Fruit fly (Drosophila melanogaster) whole organism, embryonic: ENCODE results near the gene HHEX.

Source experiments
- Bdp1 ChIP-seq: fragments of 200-800 bp; sonication (Bioruptor generic); optimal IDR thresholded peaks from 3 replicates; lab custom pipeline; 2016; ENCODE audit warnings: missing biosample characterization, missing genetic modification characterization
- CG11398 ChIP-seq: fragments of 200-800 bp; sonication (Bioruptor generic); optimal IDR thresholded peaks from 2 replicates; lab custom pipeline; 2016; ENCODE audit warnings: missing biosample characterization, missing genetic modification characterization
- CG11695 ChIP-seq: fragments of 200-800 bp; sonication (Bioruptor generic); IDR thresholded peaks from 3 replicates; pipeline ENCODE4 v1.3.6; 2022; ENCODE audit warnings: missing biosample characterization, missing genetic modification characterization
- CG13624 ChIP-seq: fragments of 200-800 bp; sonication (Bioruptor generic); optimal IDR thresholded peaks from 2 replicates; lab custom pipeline; 2016; ENCODE audit warnings: missing biosample characterization, missing genetic modification characterization
- CG13894 ChIP-seq: fragments of 200-800 bp; sonication (Bioruptor generic); optimal IDR thresholded peaks from 3 replicates; lab custom pipeline; 2018; ENCODE audit warnings: missing biosample characterization, mild to moderate bottlenecking, missing genetic modification characterization, moderate library complexity
- CG14860 ChIP-seq: fragments of 200-800 bp; sonication (Bioruptor generic); IDR thresholded peaks from 3 replicates; pipeline ENCODE4 v1.3.6; 2022; ENCODE audit warnings: missing biosample characterization, missing genetic modification characterization; ENCODE audit not compliant: partially characterized antibody
- CG18764 ChIP-seq: fragments of 200-800 bp; sonication (Bioruptor generic); optimal IDR thresholded peaks from 3 replicates; lab custom pipeline; 2016; ENCODE audit warnings: missing biosample characterization, missing genetic modification characterization
- CG3065 ChIP-seq: fragments of 200-800 bp; sonication (Bioruptor generic); optimal IDR thresholded peaks from 2 replicates; lab custom pipeline; 2016; ENCODE audit warnings: missing biosample characterization, missing genetic modification characterization
- CG3163 ChIP-seq: fragments of 200-800 bp; sonication (Bioruptor generic); optimal IDR thresholded peaks from 3 replicates; lab custom pipeline; 2016; ENCODE audit warnings: missing biosample characterization, missing genetic modification characterization
- CG32772 ChIP-seq: fragments of 200-800 bp; sonication (Bioruptor generic); IDR thresholded peaks from 2 replicates; pipeline ENCODE4 v1.3.6; 2022; ENCODE audit warnings: missing biosample characterization, missing genetic modification characterization
- CG6175 ChIP-seq: fragments of 200-800 bp; sonication (Bioruptor generic); IDR thresholded peaks from 3 replicates; pipeline ENCODE4 v1.3.6; 2022; ENCODE audit warnings: missing biosample characterization, missing genetic modification characterization
- CG6765 ChIP-seq: fragments of 200-800 bp; sonication (Bioruptor generic); optimal IDR thresholded peaks from 3 replicates; lab custom pipeline; 2017; ENCODE audit warnings: missing biosample characterization, mild to moderate bottlenecking, missing genetic modification characterization
- CG8359 ChIP-seq: fragments of 200-800 bp; sonication (Bioruptor generic); optimal IDR thresholded peaks from 2 replicates; lab custom pipeline; 2017; ENCODE audit warnings: missing biosample characterization, mild to moderate bottlenecking, missing genetic modification characterization, borderline replicate concordance
- CG8388 ChIP-seq: fragments of 200-800 bp; sonication (Bioruptor generic); optimal IDR thresholded peaks from 2 replicates; lab custom pipeline; 2019; ENCODE audit warnings: missing biosample characterization, mild to moderate bottlenecking, missing genetic modification characterization, moderate library complexity
- CG9215 ChIP-seq: fragments of 200-800 bp; sonication (Bioruptor generic); IDR thresholded peaks from 2 replicates; pipeline ENCODE4 v1.3.6; 2022; ENCODE audit warnings: missing biosample characterization, missing genetic modification characterization
- CG9437 ChIP-seq: fragments of 200-800 bp; sonication (Bioruptor generic); optimal IDR thresholded peaks from 2 replicates; lab custom pipeline; 2018; ENCODE audit warnings: missing biosample characterization, mild to moderate bottlenecking, missing genetic modification characterization
- CrebB ChIP-seq: fragments of 200-800 bp; sonication (Bioruptor generic); optimal IDR thresholded peaks from 3 replicates; lab custom pipeline; 2018; ENCODE audit warnings: missing biosample characterization, mild to moderate bottlenecking, missing genetic modification characterization
- D19B ChIP-seq: fragments of 200-800 bp; sonication (Bioruptor generic); optimal IDR thresholded peaks from 2 replicates; lab custom pipeline; 2017; ENCODE audit warnings: missing biosample characterization, mild to moderate bottlenecking, missing genetic modification characterization
- Dll ChIP-seq: fragments of 200-800 bp; sonication (Bioruptor generic); IDR thresholded peaks from 4 replicates; pipeline ENCODE4 v1.3.6; 2022; ENCODE audit warnings: missing biosample characterization, missing genetic modification characterization; ENCODE audit not compliant: partially characterized antibody
- E2f2 ChIP-seq: fragments of 200-800 bp; sonication (Bioruptor generic); IDR thresholded peaks from 2 replicates; pipeline ENCODE4 v1.3.6; 2022; ENCODE audit warnings: missing biosample characterization, missing genetic modification characterization
- GATAe ChIP-seq: fragments of 200-800 bp; sonication (Bioruptor generic); conservative IDR thresholded peaks from 2 replicates; pipeline ENCODE4 v1.3.6; 2022; ENCODE audit warnings: missing biosample characterization, missing genetic modification characterization
- HHEX ChIP-seq: fragments of 200-800 bp; sonication (Bioruptor generic); optimal IDR thresholded peaks from 3 replicates; lab custom pipeline; 2017; ENCODE audit warnings: missing biosample characterization, mild to moderate bottlenecking, missing genetic modification characterization, missing genetic modification reagents
- HLH4C ChIP-seq: fragments of 200-800 bp; sonication (Bioruptor generic); IDR thresholded peaks from 3 replicates; pipeline ENCODE4 v1.3.6; 2022; ENCODE audit warnings: missing biosample characterization, missing genetic modification characterization; ENCODE audit not compliant: partially characterized antibody
- Hmx ChIP-seq: fragments of 200-800 bp; sonication (Bioruptor generic); optimal IDR thresholded peaks from 2 replicates; lab custom pipeline; 2016; ENCODE audit warnings: missing biosample characterization, missing genetic modification characterization
- Rx ChIP-seq: fragments of 200-800 bp; sonication (Bioruptor generic); IDR thresholded peaks from 2 replicates; pipeline ENCODE4 v1.3.6; 2022; ENCODE audit warnings: missing biosample characterization, missing genetic modification characterization
- Sry-δ ChIP-seq: fragments of 200-800 bp; sonication (Bioruptor generic); optimal IDR thresholded peaks from 2 replicates; lab custom pipeline; 2016; ENCODE audit warnings: missing biosample characterization, missing genetic modification characterization
- Trl ChIP-seq, 3 experiments: fragments of >200 bp in 2 of 3; fragments of 200-800 bp in 1 of 3; sonication (Bioruptor generic) in 1 of 3; optimal IDR thresholded peaks; 2 replicates in 1 of 3; 3 replicates in 2 of 3; lab custom pipeline; 2016 to 2017; ENCODE audit warnings: missing biosample characterization in 1 of 3, missing genetic modification characterization in 1 of 3
- YL-1 ChIP-seq: fragments of 200-800 bp; sonication (Bioruptor generic); optimal IDR thresholded peaks from 3 replicates; lab custom pipeline; 2017; ENCODE audit warnings: missing biosample characterization, mild to moderate bottlenecking, missing genetic modification characterization
- ab ChIP-seq: fragments of 200-800 bp; sonication (Bioruptor generic); optimal IDR thresholded peaks from 2 replicates; lab custom pipeline; 2016; ENCODE audit warnings: missing biosample characterization, missing genetic modification characterization
- amos ChIP-seq: fragments of 200-800 bp; sonication (Bioruptor generic); IDR thresholded peaks from 2 replicates; pipeline ENCODE4 v1.3.6; 2022; ENCODE audit warnings: missing biosample characterization, missing genetic modification characterization; ENCODE audit not compliant: partially characterized antibody
- bbx ChIP-seq: fragments of 200-800 bp; sonication (Bioruptor generic); IDR thresholded peaks from 2 replicates; pipeline ENCODE4 v1.3.6; 2022; ENCODE audit warnings: missing biosample characterization, missing genetic modification characterization; ENCODE audit not compliant: partially characterized antibody
- chif ChIP-seq, 2 experiments: fragments of 200-800 bp; sonication (Bioruptor generic); optimal IDR thresholded peaks; 3 replicates each; lab custom pipeline; 2016; ENCODE audit warnings: missing biosample characterization in 2 of 2, missing genetic modification characterization in 2 of 2
- dysf ChIP-seq: fragments of 200-800 bp; sonication (Bioruptor generic); IDR thresholded peaks from 3 replicates; pipeline ENCODE4 v1.3.6; 2022; ENCODE audit warnings: missing biosample characterization, missing genetic modification characterization
- fd3F ChIP-seq: fragments of 200-800 bp; sonication (Bioruptor generic); optimal IDR thresholded peaks from 2 replicates; lab custom pipeline; 2018; ENCODE audit warnings: missing biosample characterization, mild to moderate bottlenecking, missing genetic modification characterization, moderate library complexity
- fu2 ChIP-seq: fragments of 200-800 bp; sonication (Bioruptor generic); optimal IDR thresholded peaks from 2 replicates; lab custom pipeline; 2016; ENCODE audit warnings: missing biosample characterization, missing genetic modification characterization
- gem ChIP-seq: fragments of 200-800 bp; sonication (Bioruptor generic); optimal IDR thresholded peaks from 2 replicates; lab custom pipeline; 2019; ENCODE audit warnings: missing biosample characterization, mild to moderate bottlenecking, missing genetic modification characterization, moderate library complexity
- gro ChIP-seq: fragments of 200-800 bp; sonication (Bioruptor generic); optimal IDR thresholded peaks from 2 replicates; lab custom pipeline; 2016; ENCODE audit warnings: missing biosample characterization, missing genetic modification characterization
- gt ChIP-seq: fragments of 200-800 bp; sonication (Bioruptor generic); IDR thresholded peaks from 2 replicates; pipeline ENCODE4 v1.3.6; 2022; ENCODE audit warnings: missing biosample characterization, missing genetic modification characterization
- jumu ChIP-seq: fragments of 200-800 bp; sonication (Bioruptor generic); optimal IDR thresholded peaks from 3 replicates; lab custom pipeline; 2016; ENCODE audit warnings: missing biosample characterization, missing genetic modification characterization
- maf-S ChIP-seq: fragments of 200-800 bp; sonication (Bioruptor generic); optimal IDR thresholded peaks from 2 replicates; lab custom pipeline; 2016; ENCODE audit warnings: missing biosample characterization, missing genetic modification characterization
- nmo ChIP-seq: fragments of 200-800 bp; sonication (Bioruptor generic); optimal IDR thresholded peaks from 2 replicates; lab custom pipeline; 2018; ENCODE audit warnings: missing biosample characterization, mild to moderate bottlenecking, missing genetic modification characterization, moderate library complexity
- nom ChIP-seq: fragments of 200-800 bp; sonication (Bioruptor generic); optimal IDR thresholded peaks from 2 replicates; lab custom pipeline; 2017; ENCODE audit warnings: missing biosample characterization, missing genetic modification characterization, mild to moderate bottlenecking, moderate library complexity, missing genetic modification reagents
- pho ChIP-seq: fragments of 200-800 bp; sonication (Bioruptor generic); optimal IDR thresholded peaks from 2 replicates; lab custom pipeline; 2016; ENCODE audit warnings: missing biosample characterization, missing genetic modification characterization
- pita ChIP-seq: fragments of 200-800 bp; sonication (Bioruptor generic); optimal IDR thresholded peaks from 2 replicates; lab custom pipeline; 2017; ENCODE audit warnings: missing biosample characterization, mild to moderate bottlenecking, missing genetic modification characterization
- sc ChIP-seq, 3 experiments: fragments of >200 bp in 2 of 3; fragments of 200-800 bp in 1 of 3; sonication (Bioruptor generic) in 1 of 3; optimal IDR thresholded peaks; 2 replicates in 2 of 3; 3 replicates in 1 of 3; lab custom pipeline; 2017; ENCODE audit warnings: mild to moderate bottlenecking in 1 of 3, missing biosample characterization in 1 of 3, missing genetic modification characterization in 1 of 3, missing genetic modification reagents in 1 of 3
- ssp ChIP-seq: fragments of 200-800 bp; sonication (Bioruptor generic); IDR thresholded peaks from 2 replicates; pipeline ENCODE4 v1.3.6; 2022; ENCODE audit warnings: missing biosample characterization, missing genetic modification characterization
- stwl ChIP-seq: fragments of 200-800 bp; sonication (Bioruptor generic); optimal IDR thresholded peaks from 3 replicates; lab custom pipeline; 2018; ENCODE audit warnings: missing biosample characterization, mild to moderate bottlenecking, missing genetic modification characterization, moderate library complexity
- usp ChIP-seq: fragments of >200 bp; optimal IDR thresholded peaks from 2 replicates; lab custom pipeline; 2017; ENCODE audit warnings: missing biosample characterization, missing genetic modification characterization

Gene HHEX

DNA sequence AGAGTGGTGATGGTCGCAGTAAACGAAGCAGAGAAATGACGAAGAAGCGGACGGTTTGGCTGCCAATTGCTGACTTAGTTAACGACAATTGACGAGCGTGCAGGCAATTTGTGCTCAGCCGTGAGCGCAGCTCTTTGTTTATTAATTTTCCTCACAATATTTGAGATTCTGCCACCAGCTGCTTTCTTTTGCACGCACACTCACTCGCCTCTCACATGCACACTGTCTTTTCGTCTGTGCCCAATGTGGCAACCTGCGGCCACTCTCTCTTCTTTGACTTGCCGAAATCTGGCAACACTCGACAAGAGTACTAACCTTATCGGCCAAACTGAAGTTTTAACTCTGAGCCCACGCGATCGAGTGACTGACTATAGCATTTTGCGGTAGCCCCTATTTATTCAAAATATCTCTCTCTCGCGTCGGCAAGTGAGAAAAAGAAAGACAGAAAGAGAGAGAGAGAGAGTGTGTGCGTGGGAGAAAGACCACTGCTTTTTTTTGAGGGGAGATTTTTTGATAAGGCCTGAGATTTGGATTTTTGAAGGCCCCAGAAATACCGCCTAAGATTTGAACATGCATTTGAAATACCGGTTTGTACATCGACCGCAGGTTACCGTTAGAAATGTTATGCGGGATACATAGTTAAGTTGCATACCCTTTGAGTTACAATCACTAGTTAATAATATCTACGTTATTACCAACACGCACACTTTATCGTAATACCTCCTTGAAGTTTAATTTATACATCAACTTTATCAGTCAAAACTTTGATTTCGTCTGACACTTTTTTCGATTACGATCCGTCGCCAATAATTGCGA lies 20.1 kb downstream of the HHEX start, which contains the start of gene Mvl (continued):
- TF ChIP-seq Trl (optimal IDR thresholded peaks at IDR 0.05; lab: Kevin White, UChicago) (peak; percentile 68 to 77), Trl (GFP tag; optimal IDR thresholded peaks at IDR 0.05; lab: Kevin White, UChicago) (peak; percentile 25), CG9215 (GFP tag; lab: Robert Waterston, UW) (no peak), HHEX (GFP tag; lab: Kevin White, UChicago) (no peak), nom (peak; percentile 28), E2f2 (peak; percentile 82; the same call in 1 of the 2 replicates), GATAe (GFP tag; lab: Robert Waterston, UW) (0 out of 2 replicates have a peak, but pooled peaks have one; percentile 10), sc (optimal IDR thresholded peaks at IDR 0.05; lab: Kevin White, UChicago) (no peak), sc (GFP tag; optimal IDR thresholded peaks at IDR 0.05; lab: Kevin White, UChicago) (no peak), chif (GFP tag; optimal IDR thresholded peaks at IDR 0.05; lab: Kevin White, UChicago) (no peak), CG3163 (GFP tag; lab: Kevin White, UChicago) (peak; percentile 41), CG18764 (GFP tag; lab: Kevin White, UChicago) (no peak), nmo (GFP tag; lab: Kevin White, UChicago) (peak; percentile 39), Dll (GFP tag; lab: Robert Waterston, UW) (0 out of 4 replicates have a peak, but pooled peaks have one; percentile 32), bbx (peak; percentile 38; the same call in 1 of the 2 replicates), CG3065 (GFP tag; lab: Kevin White, UChicago) (no peak), Sry-δ (GFP tag; lab: Kevin White, UChicago) (peak; percentile 38), CG6765 (peak; percentile 20), CG6175 (GFP tag; lab: Robert Waterston, UW) (peak; percentile 89), maf-S (GFP tag; lab: Kevin White, UChicago) (no peak), dysf (GFP tag; lab: Robert Waterston, UW) (no peak), CG13624 (peak; percentile 32), CG8388 (GFP tag; lab: Kevin White, UChicago) (no peak), CG13894 (peak; percentile 96), gt (GFP tag; lab: Robert Waterston, UW) (no peak), amos (peak; percentile 37), usp (GFP tag; lab: Kevin White, UChicago) (no peak), Bdp1 (GFP tag; lab: Kevin White, UChicago) (no peak), jumu (GFP tag; lab: Kevin White, UChicago) (no peak), pita (GFP tag; lab: Kevin White, UChicago) (no peak), gro (GFP tag; lab: Kevin White, UChicago) (peak; percentile 48), gem (no peak), pho (GFP tag; lab: Kevin White, UChicago) (no peak), CrebB (tag; lab: Kevin White, UChicago) (no peak), CG14860 (GFP tag; lab: Robert Waterston, UW) (0 out of 3 replicates have a peak, but pooled peaks have one; percentile 25), HLH4C (GFP tag; lab: Robert Waterston, UW) (no peak; the same call in 2 of the 3 replicates), stwl (peak; percentile 73), CG8359 (no peak), Rx (GFP tag; lab: Robert Waterston, UW) (no peak), CG9437 (no peak), YL-1 (GFP tag; lab: Kevin White, UChicago) (peak; percentile 22), ab (no peak), CG11398 (GFP tag; lab: Kevin White, UChicago) (no peak), CG11695 (GFP tag; lab: Robert Waterston, UW) (no peak), fd3F (GFP tag; lab: Kevin White, UChicago) (no peak), D19B (GFP tag; lab: Kevin White, UChicago) (no peak), Hmx (GFP tag; lab: Kevin White, UChicago) (no peak), ssp (GFP tag; lab: Robert Waterston, UW) (no peak), CG32772 (GFP tag; lab: Robert Waterston, UW) (no peak), fu2 (GFP tag; lab: Kevin White, UChicago) (no peak)
